Worm (Caenorhabditis elegans): ENCODE data around the gene sftb-2.
A peak's percentile ranks its signal among the peaks of the same experiment; 100 is the strongest.

DNA sequence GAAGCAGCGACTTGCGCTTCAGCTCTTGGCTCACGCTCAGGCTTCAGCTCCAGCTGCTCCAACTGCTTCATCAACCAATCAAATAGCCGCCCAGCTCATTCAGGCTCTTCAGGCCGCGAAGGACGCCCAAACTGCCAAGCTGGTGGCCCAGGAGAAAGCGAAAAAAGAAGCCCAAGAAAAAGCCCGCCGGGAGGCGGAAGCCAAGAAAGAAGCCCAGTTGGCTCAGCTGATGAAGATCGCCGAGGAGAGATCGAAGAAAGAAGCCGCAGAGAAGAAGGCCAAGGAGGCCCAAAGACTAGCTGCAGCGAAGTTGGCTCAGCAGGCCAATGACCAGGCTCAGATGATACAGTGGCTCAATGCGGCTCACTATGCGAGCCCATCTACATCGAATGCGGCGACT is 11.8 kb upstream of the sftb-2 start:
- TF ChIP-seq fax-1 (tag; optimal IDR thresholded peaks at IDR 0.05) (no peak), elt-2 (tag; optimal IDR thresholded peaks at IDR 0.05) (no peak), hlh-6 (tag; optimal IDR thresholded peaks at IDR 0.05) (no peak), unc-86 (tag; optimal IDR thresholded peaks at IDR 0.05) (no peak), ama-1 (optimal IDR thresholded peaks at IDR 0.05) (no peak), sox-4 (tag; optimal IDR thresholded peaks at IDR 0.05) (no peak), dve-1 (tag; optimal IDR thresholded peaks at IDR 0.05) (no peak), F13H6.1 (tag; optimal IDR thresholded peaks at IDR 0.05) (peak; percentile 12), syd-9 (tag; optimal IDR thresholded peaks at IDR 0.05) (no peak), eyg-1 (tag; optimal IDR thresholded peaks at IDR 0.05) (no peak), pha-4 (tag; optimal IDR thresholded peaks at IDR 0.05) (no peak), fkh-10 (GFP tag; optimal IDR thresholded peaks at IDR 0.05) (no peak), pqm-1 (tag; optimal IDR thresholded peaks at IDR 0.05) (no peak), lin-11 (tag; optimal IDR thresholded peaks at IDR 0.05) (no peak)
